Fruit fly (Drosophila melanogaster) whole organism, pupa: ENCODE measurements around the gene BicD.

Experiments used
- CG14655 ChIP-seq: fragments of 200-800 bp; sonication (Bioruptor generic); optimal IDR thresholded peaks from 3 replicates; lab custom pipeline; 2017; ENCODE audit warnings: mild to moderate bottlenecking, missing biosample characterization, missing genetic modification reagents, missing genetic modification characterization
- CG34367 ChIP-seq: fragments of 200-800 bp; sonication (Bioruptor generic); optimal IDR thresholded peaks from 2 replicates; lab custom pipeline; 2018; ENCODE audit warnings: missing biosample characterization, mild to moderate bottlenecking, missing genetic modification characterization
- CG4496 ChIP-seq: fragments of 200-800 bp; sonication (Bioruptor generic); IDR thresholded peaks from 3 replicates; pipeline ENCODE4 v1.3.6; 2022; ENCODE audit warnings: missing biosample characterization, missing genetic modification characterization
- CG8159 ChIP-seq: fragments of 200-800 bp; sonication (Bioruptor generic); optimal IDR thresholded peaks from 3 replicates; lab custom pipeline; 2018; ENCODE audit warnings: missing biosample characterization, mild to moderate bottlenecking, missing genetic modification characterization, moderate library complexity
- CG8301 ChIP-seq: fragments of 200-800 bp; sonication (Bioruptor generic); optimal IDR thresholded peaks from 2 replicates; lab custom pipeline; 2018; ENCODE audit warnings: missing biosample characterization, mild to moderate bottlenecking, missing genetic modification characterization
- CG9948 ChIP-seq: fragments of 200-800 bp; sonication (Bioruptor generic); optimal IDR thresholded peaks from 2 replicates; lab custom pipeline; 2018; ENCODE audit warnings: missing biosample characterization, mild to moderate bottlenecking, missing genetic modification characterization, moderate library complexity
- D1 ChIP-seq: fragments of 200-800 bp; sonication (Bioruptor generic); optimal IDR thresholded peaks from 2 replicates; lab custom pipeline; 2018; ENCODE audit warnings: missing biosample characterization, mild to moderate bottlenecking, missing genetic modification characterization, moderate library complexity
- EcR ChIP-seq: fragments of 200-800 bp; sonication (Bioruptor generic); optimal IDR thresholded peaks from 3 replicates; lab custom pipeline; 2019; ENCODE audit warnings: missing biosample characterization, missing genetic modification characterization, mild to moderate bottlenecking, moderate library complexity, missing genetic modification reagents
- Pif1A ChIP-seq: fragments of 200-800 bp; sonication (Bioruptor generic); optimal IDR thresholded peaks from 3 replicates; lab custom pipeline; 2016; ENCODE audit warnings: missing biosample characterization, missing genetic modification characterization
- Snoo ChIP-seq: fragments of 200-800 bp; sonication (Bioruptor generic); optimal IDR thresholded peaks from 3 replicates; lab custom pipeline; 2017; ENCODE audit warnings: missing biosample characterization, mild to moderate bottlenecking, missing genetic modification characterization, inconsistent platforms

- TF ChIP-seq Pif1A (GFP tag; lab: Kevin White, UChicago) (no peak), EcR (GFP tag; lab: Kevin White, UChicago) (no peak), CG4496 (GFP tag; lab: Robert Waterston, UW) (no peak), Snoo (no peak), CG8159 (tag; lab: Kevin White, UChicago) (no peak), CG34367 (tag; lab: Kevin White, UChicago) (no peak), D1 (tag; lab: Kevin White, UChicago) (no peak), CG14655 (GFP tag; lab: Kevin White, UChicago) (no peak), CG8301 (no peak), CG9948 (tag; lab: Kevin White, UChicago) (no peak)
These were observed 36.5 kb downstream of the BicD start, which contains the start of gene CG33928 for dm6 chr2L:17436500-17436899.
